Fruit fly (Drosophila melanogaster) S2 (cell line): ENCODE data around the gene mRpS6.

Experiments
- CG8478 ChIP-seq: fragments of >200 bp; optimal IDR thresholded peaks from 2 replicates; lab custom pipeline; 2018
- CTCF ChIP-seq, 2 experiments: fragments of >200 bp; optimal IDR thresholded peaks; 2 replicates each; lab custom pipeline; 2018

Gene mRpS6

dm6 chr3L:4354898-4355627 is 9.3 kb upstream of the mRpS6 start:
- TF ChIP-seq CG8478 (lab: Kevin White, UChicago) (no peak), CTCF (optimal IDR thresholded peaks at IDR 0.05; lab: Kevin White, UChicago) (no peak)

- TF ChIP-seq CTCF (optimal IDR thresholded peaks at IDR 0.05; lab: Kevin White, UChicago) (no peak), CG8478 (lab: Kevin White, UChicago) (no peak)
These were observed 7.4 kb upstream of the mRpS6 start for dm6 chr3L:4356986-4357385.

dm6 chr3L:4357705-4358131 is 6.6 kb upstream of the mRpS6 start:
- no peak for TF ChIP-seq CTCF (optimal IDR thresholded peaks at IDR 0.05; lab: Kevin White, UChicago)
- TF ChIP-seq CG8478 (lab: Kevin White, UChicago): no peak

dm6 chr3L:4359688-4360375 is 4.5 kb upstream of the mRpS6 start:
- TF ChIP-seq CG8478 (lab: Kevin White, UChicago) (no peak), CTCF (optimal IDR thresholded peaks at IDR 0.05; lab: Kevin White, UChicago) (no peak)

dm6 chr3L:4360376-4360703 is 4.0 kb upstream of the mRpS6 start:
- TF ChIP-seq CTCF (optimal IDR thresholded peaks at IDR 0.05; lab: Kevin White, UChicago) (no peak), CG8478 (lab: Kevin White, UChicago) (no peak)

- no peak for TF ChIP-seq CG8478 (lab: Kevin White, UChicago)
- no peak for TF ChIP-seq CTCF (optimal IDR thresholded peaks at IDR 0.05; lab: Kevin White, UChicago)
These were observed 1.4 kb upstream of the mRpS6 start for dm6 chr3L:4362937-4363336.

dm6 chr3L:4363484-4363883 is 866 bp upstream of the mRpS6 start:
- TF ChIP-seq CG8478 (lab: Kevin White, UChicago): no peak
- TF ChIP-seq CTCF (optimal IDR thresholded peaks at IDR 0.05; lab: Kevin White, UChicago): no peak

- TF ChIP-seq CTCF (optimal IDR thresholded peaks at IDR 0.05; lab: Kevin White, UChicago): no peak
- TF ChIP-seq CG8478 (lab: Kevin White, UChicago): no peak
These were observed 847 bp downstream of the mRpS6 start, which contains the start of gene CG33514 for dm6 chr3L:4365197-4365596. CG33514 (plus strand) TSS chr3L:4365434.

dm6 chr3L:4367339-4367738 is 3.0 kb downstream of the mRpS6 start, which contains the start of gene CG11342:
CG11342 (minus strand) TSS chr3L:4367458.
- TF ChIP-seq CG8478 (lab: Kevin White, UChicago) (no peak), CTCF (optimal IDR thresholded peaks at IDR 0.05; lab: Kevin White, UChicago) (no peak)

dm6 chr3L:4371978-4372377 is 7.6 kb downstream of the mRpS6 start:
- TF ChIP-seq CTCF (optimal IDR thresholded peaks at IDR 0.05; lab: Kevin White, UChicago): no peak

- TF ChIP-seq CTCF (optimal IDR thresholded peaks at IDR 0.05; lab: Kevin White, UChicago) (no peak), CG8478 (lab: Kevin White, UChicago) (no peak)
These were observed 11.5 kb downstream of the mRpS6 start for dm6 chr3L:4375675-4376366.

dm6 chr3L:4377496-4377895 is 13.1 kb downstream of the mRpS6 start:
- TF ChIP-seq CG8478 (lab: Kevin White, UChicago): no peak
- TF ChIP-seq CTCF (optimal IDR thresholded peaks at IDR 0.05; lab: Kevin White, UChicago): no peak

dm6 chr3L:4378895-4379294 is 14.5 kb downstream of the mRpS6 start:
- TF ChIP-seq CTCF (optimal IDR thresholded peaks at IDR 0.05; lab: Kevin White, UChicago): no peak
- no peak for TF ChIP-seq CG8478 (lab: Kevin White, UChicago)

- TF ChIP-seq CG8478 (lab: Kevin White, UChicago): no peak
- no peak for TF ChIP-seq CTCF (optimal IDR thresholded peaks at IDR 0.05; lab: Kevin White, UChicago)
These were observed 15.9 kb downstream of the mRpS6 start, which contains the start of gene DopEcR for dm6 chr3L:4380231-4380645. DopEcR (minus strand) TSS chr3L:4380387.

dm6 chr3L:4381529-4381928 is 17.2 kb downstream of the mRpS6 start, which contains the start of gene CG32240:
CG32240 (minus strand) TSS chr3L:4381629.
- no peak for TF ChIP-seq CG8478 (lab: Kevin White, UChicago)
- TF ChIP-seq CTCF (optimal IDR thresholded peaks at IDR 0.05; lab: Kevin White, UChicago): no peak
